Worm (Caenorhabditis elegans): Measurements from ENCODE around the gene srh-129.

DNA sequence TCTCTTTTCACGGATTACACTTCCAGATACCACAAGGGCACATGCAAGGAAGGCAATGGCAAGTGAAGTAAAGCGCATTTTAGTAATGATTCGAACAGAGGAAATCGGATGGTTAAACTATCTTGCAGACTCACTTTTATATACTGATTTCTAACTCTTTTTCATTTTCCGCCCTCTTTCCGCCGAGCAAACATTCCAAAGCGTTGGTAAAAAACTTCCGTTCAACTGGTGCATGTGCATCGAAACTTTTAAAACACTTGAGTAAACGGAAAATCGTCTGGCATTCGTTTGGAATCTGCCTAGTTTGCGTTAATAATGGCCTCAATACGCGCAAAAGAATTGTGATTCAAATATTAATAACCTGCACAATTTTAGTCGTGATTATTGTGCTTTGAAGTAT lies 21.0 kb upstream of the srh-129 start, which contains the start of gene abu-7:
- TF ChIP-seq daf-16 (GFP tag; optimal IDR thresholded peaks at IDR 0.05) (no peak), daf-16 (tag; optimal IDR thresholded peaks at IDR 0.05) (no peak), fkh-10 (GFP tag; optimal IDR thresholded peaks at IDR 0.05) (no peak), lin-39 (tag; optimal IDR thresholded peaks at IDR 0.05) (no peak), Y75B8A.6 (GFP tag; IDR thresholded peaks at IDR 0.05) (no peak), mes-2 (tag; optimal IDR thresholded peaks at IDR 0.05; ENCODE audit: poor library complexity, severe bottlenecking) (no peak), R02D3.7 (tag; optimal IDR thresholded peaks at IDR 0.05) (no peak), tra-1 (GFP tag; IDR thresholded peaks at IDR 0.05) (no peak), dve-1 (tag; optimal IDR thresholded peaks at IDR 0.05; ENCODE audit: insufficient read depth) (no peak), skn-1 (tag; optimal IDR thresholded peaks at IDR 0.05) (no peak), ceh-82 (tag; optimal IDR thresholded peaks at IDR 0.05) (no peak), nhr-28 (tag; optimal IDR thresholded peaks at IDR 0.05) (no peak)
